Fruit fly (Drosophila melanogaster): ENCODE measurements around the gene CG17078.
A peak's percentile ranks its signal among the peaks of the same experiment; 100 is the strongest.

Gene CG17078

DNA sequence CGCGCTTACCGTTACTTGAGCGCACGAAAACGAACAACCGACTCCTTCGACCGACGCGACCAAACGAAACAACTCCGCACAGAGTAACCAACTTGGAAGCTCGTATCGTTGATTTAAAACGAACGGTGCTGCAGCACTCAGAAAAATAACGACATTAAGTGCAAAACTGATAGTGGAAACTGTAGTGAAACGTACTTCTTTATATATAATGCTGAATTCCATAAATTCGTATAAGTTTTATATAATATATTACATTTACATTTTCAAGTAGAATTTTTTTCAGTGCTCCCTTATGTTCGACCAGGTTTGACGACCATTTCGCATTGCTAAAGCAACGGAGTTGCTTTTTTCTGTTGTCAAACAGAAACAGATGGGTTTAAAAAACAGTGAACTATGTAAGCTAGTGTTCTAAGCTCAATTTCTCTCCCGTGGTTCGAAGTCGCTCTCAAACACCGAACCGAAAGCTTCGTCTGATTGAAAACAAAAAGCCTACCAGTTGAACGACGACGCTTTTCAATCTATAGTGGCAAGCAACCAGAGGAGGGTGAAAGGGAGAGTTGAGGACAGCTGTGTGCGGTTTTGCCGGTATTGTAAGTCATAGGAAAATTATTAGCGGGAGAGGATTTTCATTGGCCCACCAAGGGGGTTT, 10.5 kb downstream of the CG17078 start, which contains the start of gene CG17075 (continued):
- TF ChIP-seq CG6683 (GFP tag; optimal IDR thresholded peaks at IDR 0.05) (peak; percentile 95), NFAT (GFP tag; IDR thresholded peaks at IDR 0.05) (peak; percentile 90), Dref (GFP tag; IDR thresholded peaks at IDR 0.05) (peak; percentile 32; the same call in 1 of the 2 replicates), Deaf1 (tag; optimal IDR thresholded peaks at IDR 0.05) (peak; percentile 92), wor (GFP tag; IDR thresholded peaks at IDR 0.05) (peak; percentile 90), Hand (GFP tag; optimal IDR thresholded peaks at IDR 0.05) (peak; percentile 94), slou (GFP tag; optimal IDR thresholded peaks at IDR 0.05) (peak; percentile 95), lov (optimal IDR thresholded peaks at IDR 0.05) (no peak), lov (GFP tag; IDR thresholded peaks at IDR 0.05) (peak; percentile 72; the same call in 1 of the 3 replicates), ham (GFP tag; IDR thresholded peaks at IDR 0.05) (peak; percentile 61; the same call in 1 of the 2 replicates), CG1832 (GFP tag; optimal IDR thresholded peaks at IDR 0.05) (no peak), dan (GFP tag; IDR thresholded peaks at IDR 0.05) (no peak; the same call in 1 of the 2 replicates), lbe (GFP tag; optimal IDR thresholded peaks at IDR 0.05) (no peak), jigr1 (GFP tag; IDR thresholded peaks at IDR 0.05) (peak; percentile 82), peb (GFP tag; IDR thresholded peaks at IDR 0.05) (peak; percentile 80), so (GFP tag; IDR thresholded peaks at IDR 0.05) (peak; percentile 93), dmrt11E (tag; optimal IDR thresholded peaks at IDR 0.05) (peak; percentile 35), CG10654 (GFP tag; optimal IDR thresholded peaks at IDR 0.05) (peak; percentile 89), CG3407 (GFP tag; optimal IDR thresholded peaks at IDR 0.05) (peak; percentile 86), tll (GFP tag; optimal IDR thresholded peaks at IDR 0.05) (no peak), CG7556 (GFP tag; optimal IDR thresholded peaks at IDR 0.05) (peak; percentile 98), CG15011 (GFP tag; optimal IDR thresholded peaks at IDR 0.05) (peak; percentile 88), disco-r (GFP tag; optimal IDR thresholded peaks at IDR 0.05) (no peak), CG8388 (GFP tag; optimal IDR thresholded peaks at IDR 0.05) (peak; percentile 91), wek (GFP tag; optimal IDR thresholded peaks at IDR 0.05) (peak; percentile 42), hth (optimal IDR thresholded peaks at IDR 0.05) (no peak), Stat92E (GFP tag; optimal IDR thresholded peaks at IDR 0.05) (peak in 1 of 3 experiments; percentile 16), CG30431 (GFP tag; optimal IDR thresholded peaks at IDR 0.05) (peak; percentile 87), HLH54F (GFP tag; optimal IDR thresholded peaks at IDR 0.05) (peak; percentile 77), klu (GFP tag; IDR thresholded peaks at IDR 0.05) (peak; percentile 92), CG4404 (GFP tag; IDR thresholded peaks at IDR 0.05) (peak; percentile 76), bbx (GFP tag; IDR thresholded peaks at IDR 0.05; ENCODE audit: partially characterized antibody) (no peak), BtbVII (GFP tag; optimal IDR thresholded peaks at IDR 0.05) (peak; percentile 95), her (GFP tag; optimal IDR thresholded peaks at IDR 0.05) (peak; percentile 33), sug (tag; optimal IDR thresholded peaks at IDR 0.05) (peak; percentile 88), Optix (GFP tag; IDR thresholded peaks at IDR 0.05) (peak; percentile 89), tup (GFP tag; optimal IDR thresholded peaks at IDR 0.05) (peak; percentile 86), CG7839 (tag; optimal IDR thresholded peaks at IDR 0.05) (peak; percentile 98), zfh1 (GFP tag; IDR thresholded peaks at IDR 0.05) (peak; percentile 93), CG17328 (GFP tag; IDR thresholded peaks at IDR 0.05) (peak; percentile 96), Gsc (GFP tag; IDR thresholded peaks at IDR 0.05) (peak; percentile 79), wdn (GFP tag; IDR thresholded peaks at IDR 0.05) (peak; percentile 94), pita (GFP tag; optimal IDR thresholded peaks at IDR 0.05) (no peak), pnt (GFP tag; optimal IDR thresholded peaks at IDR 0.05) (peak; percentile 75), maf-S (GFP tag; optimal IDR thresholded peaks at IDR 0.05) (peak; percentile 62), onecut (GFP tag; IDR thresholded peaks at IDR 0.05) (peak; percentile 86), Nf-YC (tag; optimal IDR thresholded peaks at IDR 0.05) (peak; percentile 76), fd96Cb (tag; optimal IDR thresholded peaks at IDR 0.05) (peak; percentile 93), bigmax (GFP tag; optimal IDR thresholded peaks at IDR 0.05) (peak; percentile 6), CG16863 (GFP tag; optimal IDR thresholded peaks at IDR 0.05) (peak; percentile 65)
